Worm (Caenorhabditis elegans) whole organism, midembryonic: ENCODE measurements around the gene F58F12.3.

Source experiments
- T22C8.4 ChIP-seq: fragments of 200-800 bp; sonication (Bioruptor generic); IDR thresholded peaks from 2 replicates; pipeline ENCODE4 v1.3.6; 2022; ENCODE audit warnings: missing genetic modification characterization, missing compliant biosample characterization
- cog-1 ChIP-seq: sonication (generic microtip); optimal IDR thresholded peaks from 2 replicates; lab custom pipeline; 2016; ENCODE audit warnings: missing genetic modification characterization, missing compliant biosample characterization
- flt-1 ChIP-seq: fragments of 200-800 bp; sonication (Bioruptor generic); IDR thresholded peaks from 2 replicates; pipeline ENCODE4 v1.3.6; 2022; ENCODE audit warnings: missing genetic modification characterization, missing compliant biosample characterization
- klf-2 ChIP-seq: fragments of 200-800 bp; sonication (Bioruptor generic); conservative IDR thresholded peaks from 2 replicates; pipeline ENCODE4 v1.3.6; 2022; ENCODE audit warnings: missing genetic modification reagents, missing genetic modification characterization, missing compliant biosample characterization
- med-1 ChIP-seq: sonication (generic microtip); optimal IDR thresholded peaks from 2 replicates; lab custom pipeline; 2017; ENCODE audit warnings: missing genetic modification characterization, mild to moderate bottlenecking, missing compliant biosample characterization, antibody characterized with exemption, missing genetic modification reagents; ENCODE audit not compliant: insufficient read depth
- ref-1 ChIP-seq: fragments of 200-800 bp; sonication (Bioruptor generic); conservative IDR thresholded peaks from 2 replicates; pipeline ENCODE4 v1.3.6; 2022; ENCODE audit warnings: missing genetic modification reagents, missing genetic modification characterization, missing compliant biosample characterization
- tab-1 ChIP-seq: fragments of 200-800 bp; sonication (Bioruptor generic); IDR thresholded peaks from 2 replicates; pipeline ENCODE4 v1.3.6; 2022; ENCODE audit warnings: missing genetic modification characterization, missing compliant biosample characterization
- ztf-23 ChIP-seq: fragments of 200-800 bp; sonication (Bioruptor generic); IDR thresholded peaks from 2 replicates; pipeline ENCODE4 v1.3.6; 2022; ENCODE audit warnings: missing genetic modification reagents, missing genetic modification characterization, missing compliant biosample characterization
- ztf-29 ChIP-seq: fragments of 200-800 bp; sonication (Bioruptor generic); IDR thresholded peaks from 2 replicates; pipeline ENCODE4 v1.3.6; 2022; ENCODE audit warnings: missing genetic modification reagents, missing genetic modification characterization, missing compliant biosample characterization

ce11 chrII:6403233-6403632 is 12.1 kb upstream of the F58F12.3 start, which contains the start of gene T25D10.1:
- TF ChIP-seq ref-1: no peak
- TF ChIP-seq klf-2 (GFP tag; lab: Robert Waterston, UW): no peak
- TF ChIP-seq cog-1 (tag; lab: Kevin White, UChicago): no peak
- TF ChIP-seq flt-1 (GFP tag; lab: Robert Waterston, UW): no peak
- TF ChIP-seq med-1 (GFP tag; lab: Kevin White, UChicago): no peak
- no peak for TF ChIP-seq tab-1 (GFP tag; lab: Robert Waterston, UW)
- no peak for TF ChIP-seq ztf-29 (GFP tag; lab: Robert Waterston, UW)
- TF ChIP-seq ztf-23: no peak
- no peak for TF ChIP-seq T22C8.4 (GFP tag; lab: Robert Waterston, UW)
